Worm (Caenorhabditis elegans) whole organism, L4 larva: ENCODE data around the gene rpb-2.

Source experiments
- F10B5.3 ChIP-seq: sonication (generic microtip); optimal IDR thresholded peaks from 2 replicates; lab custom pipeline; 2016; ENCODE audit warnings: mild to moderate bottlenecking, missing genetic modification characterization, missing compliant biosample characterization
- F26F4.8 ChIP-seq: fragments of 200-800 bp; sonication (Bioruptor generic); conservative IDR thresholded peaks from 2 replicates; pipeline ENCODE4 v1.3.6; 2022; ENCODE audit warnings: missing genetic modification characterization, missing compliant biosample characterization
- F37D6.2 ChIP-seq: sonication (generic microtip); optimal IDR thresholded peaks from 2 replicates; lab custom pipeline; 2016; ENCODE audit warnings: mild to moderate bottlenecking, missing genetic modification characterization, missing compliant biosample characterization
- F49E8.2 ChIP-seq: sonication (generic microtip); optimal IDR thresholded peaks from 2 replicates; lab custom pipeline; 2016; ENCODE audit warnings: missing compliant biosample characterization, mild to moderate bottlenecking, missing genetic modification characterization, borderline replicate concordance
- Y105C5A.15 ChIP-seq: fragments of 200-800 bp; sonication (Bioruptor generic); IDR thresholded peaks from 2 replicates; pipeline ENCODE4 v1.3.6; 2022; ENCODE audit warnings: missing genetic modification characterization, missing compliant biosample characterization
- Y5F2A.4 ChIP-seq: fragments of 200-800 bp; sonication (Bioruptor generic); optimal IDR thresholded peaks from 2 replicates; lab custom pipeline; 2018; ENCODE audit warnings: mild to moderate bottlenecking, missing genetic modification characterization, missing compliant biosample characterization
- aha-1 ChIP-seq: fragments of 150-350 bp; peaks from one replicate; lab custom pipeline; 2014; ENCODE audit warnings: missing biosample characterization, missing genetic modification characterization
- aly-2 ChIP-seq: sonication (generic microtip); optimal IDR thresholded peaks from 2 replicates; lab custom pipeline; 2018; ENCODE audit warnings: missing biosample characterization, missing genetic modification characterization
- ama-1 ChIP-seq: fragments of 150-350 bp; optimal IDR thresholded peaks from 2 replicates; lab custom pipeline; 2014; ENCODE audit warnings: inconsistent platforms, mixed read lengths
- attf-4 ChIP-seq: sonication (generic microtip); optimal IDR thresholded peaks from 3 replicates; lab custom pipeline; 2017; ENCODE audit warnings: missing biosample characterization, missing genetic modification characterization
- daf-16 ChIP-seq, 3 experiments: sonication (generic microtip); optimal IDR thresholded peaks; 2 replicates each; lab custom pipeline; 2016 to 2017; ENCODE audit warnings: missing genetic modification characterization in 3 of 3, missing genetic modification reagents in 3 of 3, mild to moderate bottlenecking in 2 of 3, missing compliant biosample characterization in 2 of 3, missing biosample characterization in 1 of 3, moderate library complexity in 1 of 3
- dmd-6 ChIP-seq: fragments of 200-800 bp; sonication (Bioruptor generic); IDR thresholded peaks from 2 replicates; pipeline ENCODE4 v1.3.6; 2022; ENCODE audit warnings: missing genetic modification reagents, missing genetic modification characterization, missing compliant biosample characterization
- dpl-1 ChIP-seq: fragments of 150-350 bp; optimal IDR thresholded peaks from 2 replicates; lab custom pipeline; 2014; ENCODE audit warnings: missing biosample characterization, missing genetic modification reagents, missing genetic modification characterization
- dve-1 ChIP-seq: sonication (generic microtip); optimal IDR thresholded peaks from 2 replicates; lab custom pipeline; 2017; ENCODE audit warnings: antibody characterized with exemption, mild to moderate bottlenecking, missing genetic modification characterization, missing compliant biosample characterization; ENCODE audit not compliant: insufficient read depth
- fkh-10 ChIP-seq: fragments of 150-350 bp; optimal IDR thresholded peaks from 2 replicates; lab custom pipeline; 2014; ENCODE audit warnings: missing biosample characterization, missing genetic modification reagents, missing genetic modification characterization
- fos-1 ChIP-seq: fragments of 150-350 bp; optimal IDR thresholded peaks from 2 replicates; lab custom pipeline; 2014; ENCODE audit warnings: missing biosample characterization, missing genetic modification characterization
- gei-8 ChIP-seq: fragments of 200-800 bp; sonication (Bioruptor generic); optimal IDR thresholded peaks from 2 replicates; lab custom pipeline; 2018; ENCODE audit warnings: mild to moderate bottlenecking, missing genetic modification characterization, missing compliant biosample characterization
- hif-1 ChIP-seq, 2 experiments: sonication (generic microtip); optimal IDR thresholded peaks; 2 replicates each; lab custom pipeline; 2016 to 2017; ENCODE audit warnings: missing compliant biosample characterization in 2 of 2, missing genetic modification characterization in 2 of 2, missing genetic modification reagents in 2 of 2, missing genotype in 2 of 2, mild to moderate bottlenecking in 1 of 2
- hlh-30 ChIP-seq: sonication (generic microtip); optimal IDR thresholded peaks from 2 replicates; lab custom pipeline; 2017; ENCODE audit warnings: antibody characterized with exemption, mild to moderate bottlenecking, missing genetic modification characterization, missing compliant biosample characterization; ENCODE audit not compliant: insufficient read depth
- hmg-1.1 ChIP-seq: fragments of 200-800 bp; sonication (Bioruptor generic); IDR thresholded peaks from 2 replicates; pipeline ENCODE4 v1.3.6; 2022; ENCODE audit warnings: missing genetic modification reagents, missing genetic modification characterization, missing compliant biosample characterization
- lim-7 ChIP-seq: fragments of 200-800 bp; sonication (Bioruptor generic); IDR thresholded peaks from 2 replicates; pipeline ENCODE4 v1.3.6; 2022; ENCODE audit warnings: missing genetic modification characterization, missing compliant biosample characterization
- lin-1 ChIP-seq: fragments of 200-800 bp; sonication (Bioruptor generic); IDR thresholded peaks from 2 replicates; pipeline ENCODE4 v1.3.6; 2022; ENCODE audit warnings: missing genetic modification reagents, missing genetic modification characterization, missing compliant biosample characterization
- lin-13 ChIP-seq: fragments of 150-350 bp; optimal IDR thresholded peaks from 2 replicates; lab custom pipeline; 2014; ENCODE audit warnings: missing biosample characterization, missing genetic modification reagents, missing genetic modification characterization
- lin-38 ChIP-seq: fragments of 200-800 bp; sonication (Bioruptor generic); IDR thresholded peaks from 2 replicates; pipeline ENCODE4 v1.3.6; 2022; ENCODE audit warnings: missing genetic modification reagents, missing genetic modification characterization, missing compliant biosample characterization
- lsy-2 ChIP-seq, 2 experiments: fragments of 150-350 bp in 1 of 2; sonication (generic microtip) in 1 of 2; optimal IDR thresholded peaks; 2 replicates each; lab custom pipeline; 2014 to 2017; ENCODE audit warnings: missing biosample characterization in 2 of 2, missing genetic modification characterization in 2 of 2
- mdl-1 ChIP-seq, 2 experiments: fragments of 150-350 bp in 1 of 2; sonication (generic microtip) in 1 of 2; optimal IDR thresholded peaks; 2 replicates each; lab custom pipeline; 2014 to 2017; ENCODE audit warnings: missing biosample characterization in 2 of 2, missing genetic modification characterization in 2 of 2
- mep-1 ChIP-seq: fragments of 150-350 bp; sonication (generic microtip); optimal IDR thresholded peaks from 3 replicates; lab custom pipeline; 2014; ENCODE audit warnings: missing biosample characterization, missing genetic modification characterization
- mes-2 ChIP-seq: sonication (generic microtip); optimal IDR thresholded peaks from 2 replicates; lab custom pipeline; 2016; ENCODE audit warnings: missing genotype, mild to moderate bottlenecking, missing genetic modification characterization, missing compliant biosample characterization; ENCODE audit not compliant: poor library complexity, severe bottlenecking
- mxl-2 ChIP-seq: fragments of 200-800 bp; sonication (Bioruptor generic); conservative IDR thresholded peaks from 2 replicates; pipeline ENCODE4 v1.3.6; 2022; ENCODE audit warnings: missing genetic modification reagents, missing genetic modification characterization, missing compliant biosample characterization
- nhr-11 ChIP-seq: fragments of 150-350 bp; optimal IDR thresholded peaks from 2 replicates; lab custom pipeline; 2014; ENCODE audit warnings: missing biosample characterization, missing genetic modification characterization
- nhr-237 ChIP-seq: sonication (generic microtip); optimal IDR thresholded peaks from 2 replicates; lab custom pipeline; 2017; ENCODE audit warnings: missing biosample characterization, missing genetic modification characterization
- nhr-25 ChIP-seq: sonication (generic microtip); optimal IDR thresholded peaks from 2 replicates; lab custom pipeline; 2017; ENCODE audit warnings: missing genetic modification characterization, mild to moderate bottlenecking, missing compliant biosample characterization, antibody characterized with exemption, moderate library complexity, borderline replicate concordance; ENCODE audit not compliant: insufficient read depth
- nhr-42 ChIP-seq: fragments of 200-800 bp; sonication (Bioruptor generic); IDR thresholded peaks from 2 replicates; pipeline ENCODE4 v1.3.6; 2022; ENCODE audit warnings: missing genetic modification characterization, missing compliant biosample characterization
- nhr-48 ChIP-seq: sonication (generic microtip); optimal IDR thresholded peaks from 2 replicates; lab custom pipeline; 2016; ENCODE audit warnings: mild to moderate bottlenecking, missing genetic modification characterization, missing compliant biosample characterization
- nhr-6 ChIP-seq: fragments of 150-350 bp; optimal IDR thresholded peaks from 2 replicates; lab custom pipeline; 2014; ENCODE audit warnings: missing biosample characterization, missing genetic modification characterization
- php-3 ChIP-seq: fragments of 200-800 bp; sonication (Bioruptor generic); IDR thresholded peaks from 2 replicates; pipeline ENCODE4 v1.3.6; 2022; ENCODE audit warnings: missing genetic modification reagents, missing genetic modification characterization, missing compliant biosample characterization
- rbr-2 ChIP-seq: sonication (generic microtip); optimal IDR thresholded peaks from 2 replicates; lab custom pipeline; 2016; ENCODE audit warnings: missing genotype, missing genetic modification characterization, missing compliant biosample characterization
- skn-1 ChIP-seq: fragments of 150-350 bp; optimal IDR thresholded peaks from 2 replicates; lab custom pipeline; 2014; ENCODE audit warnings: missing biosample characterization, missing genetic modification characterization
- snpc-4 ChIP-seq: fragments of 150-350 bp; optimal IDR thresholded peaks from 2 replicates; lab custom pipeline; 2014; ENCODE audit warnings: missing biosample characterization, missing genetic modification characterization
- tag-97 ChIP-seq: fragments of 200-800 bp; sonication (Bioruptor generic); IDR thresholded peaks from 2 replicates; pipeline ENCODE4 v1.3.6; 2022; ENCODE audit warnings: missing genetic modification characterization, missing compliant biosample characterization
- tra-1 ChIP-seq: fragments of 200-800 bp; sonication (Bioruptor generic); IDR thresholded peaks from 2 replicates; pipeline ENCODE4 v1.3.6; 2022; ENCODE audit warnings: missing genetic modification reagents, missing genetic modification characterization, missing compliant biosample characterization
- unc-130 ChIP-seq: sonication (generic microtip); optimal IDR thresholded peaks from 2 replicates; lab custom pipeline; 2016; ENCODE audit warnings: missing genetic modification reagents, missing genetic modification characterization, missing compliant biosample characterization
- unc-62 ChIP-seq, 3 experiments: fragments of 150-350 bp in 1 of 3; sonication (generic microtip); optimal IDR thresholded peaks in 2 of 3; peaks in 1 of 3; 1 replicate in 1 of 3; 2 replicates in 2 of 3; lab custom pipeline; 2014 to 2017; ENCODE audit warnings: missing biosample characterization in 3 of 3, missing genetic modification characterization in 3 of 3, missing genetic modification reagents in 3 of 3, missing genotype in 1 of 3
- vab-7 ChIP-seq: fragments of 200-800 bp; sonication (Bioruptor generic); IDR thresholded peaks from 2 replicates; pipeline ENCODE4 v1.3.6; 2022; ENCODE audit warnings: missing genetic modification reagents, missing genetic modification characterization, missing compliant biosample characterization
- ztf-11 ChIP-seq: fragments of 150-350 bp; optimal IDR thresholded peaks from 2 replicates; lab custom pipeline; 2014; ENCODE audit warnings: missing biosample characterization, missing genetic modification characterization

rpb-2 gene

ce11 chrIII:4913736-4914135 lies 25.6 kb upstream of the rpb-2 start:
- TF ChIP-seq gei-8 (GFP tag; lab: Kevin White, UChicago), result no peak
- TF ChIP-seq aha-1 (tag; lab: Kevin White, UChicago), result peak; percentile 93

ce11 chrIII:4917077-4917476 lies 22.3 kb upstream of the rpb-2 start, which contains the start of gene rars-1:
Gene rars-1 (minus strand): TSS chrIII:4917177.
- TF ChIP-seq mxl-2 (GFP tag; lab: Robert Waterston, UW), result no peak
- TF ChIP-seq tra-1 (GFP tag; lab: Robert Waterston, UW), result no peak
- TF ChIP-seq unc-62 (GFP tag; optimal IDR thresholded peaks at IDR 0.05 in 1 of 2; lab: Kevin White, UChicago), result peak in 1 of 2 experiments; percentile 57
- no peak for TF ChIP-seq unc-62 (tag; optimal IDR thresholded peaks at IDR 0.05; lab: Kevin White, UChicago)
- no peak for TF ChIP-seq ama-1 (lab: Kevin White, UChicago)

ce11 chrIII:4917960-4918712 lies 21.2 kb upstream of the rpb-2 start, which contains the start of gene rpb-8:
Gene rpb-8 (minus strand): TSS chrIII:4918008.
- no peak for TF ChIP-seq nhr-11 (tag; lab: Kevin White, UChicago)
- TF ChIP-seq unc-130 (GFP tag; lab: Kevin White, UChicago), result no peak
- peak; percentile 23 for TF ChIP-seq hlh-30
- TF ChIP-seq nhr-6 (tag; lab: Kevin White, UChicago), result peak; percentile 14
- TF ChIP-seq nhr-42 (GFP tag; lab: Robert Waterston, UW), result no peak
- peak in 1 of 2 experiments; percentile 28 for TF ChIP-seq hif-1 (tag; optimal IDR thresholded peaks at IDR 0.05; lab: Kevin White, UChicago)
- TF ChIP-seq lin-38 (GFP tag; lab: Robert Waterston, UW), result 0 out of 2 replicates have a peak, but pooled peaks have one; percentile 22
- TF ChIP-seq Y5F2A.4 (GFP tag; lab: Kevin White, UChicago), result no peak
- no peak for TF ChIP-seq F26F4.8 (GFP tag; lab: Robert Waterston, UW)
- no peak for TF ChIP-seq vab-7 (GFP tag; lab: Robert Waterston, UW)
- TF ChIP-seq aha-1 (tag; lab: Kevin White, UChicago), result no peak
- TF ChIP-seq lin-1 (GFP tag; lab: Robert Waterston, UW), result no peak
- no peak for TF ChIP-seq hmg-1.1 (GFP tag; lab: Robert Waterston, UW)
- TF ChIP-seq skn-1, result no peak
- no peak for TF ChIP-seq ztf-11
- TF ChIP-seq nhr-237 (tag; lab: Kevin White, UChicago), result no peak
- TF ChIP-seq F10B5.3 (tag; lab: Kevin White, UChicago), result no peak
- TF ChIP-seq mes-2 (tag; lab: Kevin White, UChicago), result peak; percentile 76
- no peak for TF ChIP-seq php-3 (GFP tag; lab: Robert Waterston, UW)
- TF ChIP-seq fos-1 (tag; lab: Kevin White, UChicago), result no peak
- no peak for TF ChIP-seq nhr-48 (tag; lab: Kevin White, UChicago)
- TF ChIP-seq aly-2 (tag; lab: Kevin White, UChicago), result no peak
- TF ChIP-seq rbr-2 (tag; lab: Kevin White, UChicago), result peak; percentile 16
- no peak for TF ChIP-seq fkh-10 (GFP tag; lab: Kevin White, UChicago)
- no peak for TF ChIP-seq F49E8.2
- no peak for TF ChIP-seq nhr-25
- 0 out of 2 replicates have a peak, but pooled peaks have one; percentile 34 for TF ChIP-seq dmd-6 (GFP tag; lab: Robert Waterston, UW)
- peak; percentile 90 for TF ChIP-seq dpl-1 (GFP tag; lab: Kevin White, UChicago)
- no peak for TF ChIP-seq mdl-1 (tag; optimal IDR thresholded peaks at IDR 0.05; lab: Kevin White, UChicago)
- peak; percentile 9 for TF ChIP-seq dve-1 (tag; lab: Kevin White, UChicago)
- TF ChIP-seq lin-13 (GFP tag; lab: Kevin White, UChicago), result no peak
- no peak for TF ChIP-seq daf-16 (GFP tag; optimal IDR thresholded peaks at IDR 0.05; lab: Kevin White, UChicago)
- TF ChIP-seq daf-16 (tag; optimal IDR thresholded peaks at IDR 0.05; lab: Kevin White, UChicago), result peak; percentile 44
- no peak for TF ChIP-seq attf-4
- no peak for TF ChIP-seq Y105C5A.15
- TF ChIP-seq mep-1 (tag; lab: Kevin White, UChicago), result peak; percentile 34
- peak in 1 of 2 experiments; percentile 76 for TF ChIP-seq lsy-2 (tag; optimal IDR thresholded peaks at IDR 0.05; lab: Kevin White, UChicago)
- TF ChIP-seq F37D6.2, result no peak
- no peak for TF ChIP-seq snpc-4
- no peak for TF ChIP-seq tag-97
- TF ChIP-seq lim-7 (GFP tag; lab: Robert Waterston, UW), result no peak
- TF ChIP-seq, all 104 proteins: peak for 12
